Worm (Caenorhabditis elegans) whole organism, L4 larva: Measurements from ENCODE around the gene mip-2.

ENCODE experiments used
- daf-16 ChIP-seq, 3 experiments: sonication (generic microtip); optimal IDR thresholded peaks; 2 replicates each; lab custom pipeline; 2016 to 2017; ENCODE audit warnings: missing genetic modification characterization in 3 of 3, missing genetic modification reagents in 3 of 3, mild to moderate bottlenecking in 2 of 3, missing compliant biosample characterization in 2 of 3, missing biosample characterization in 1 of 3, moderate library complexity in 1 of 3
- lin-39 ChIP-seq: fragments of 150-350 bp; optimal IDR thresholded peaks from 2 replicates; lab custom pipeline; 2014; ENCODE audit warnings: missing biosample characterization, missing genetic modification reagents, missing genetic modification characterization
- nhr-28 ChIP-seq: fragments of 150-350 bp; optimal IDR thresholded peaks from 2 replicates; lab custom pipeline; 2014; ENCODE audit warnings: missing biosample characterization, missing genetic modification characterization

ce11 chrV:13647185-13647584 lies 24.6 kb downstream of the mip-2 start:
- TF ChIP-seq daf-16 (GFP tag; optimal IDR thresholded peaks at IDR 0.05; lab: Kevin White, UChicago) (no peak), daf-16 (tag; optimal IDR thresholded peaks at IDR 0.05; lab: Kevin White, UChicago) (no peak), lin-39 (tag; lab: Kevin White, UChicago) (no peak), nhr-28 (tag; lab: Kevin White, UChicago) (no peak)
